Fruit fly (Drosophila melanogaster) whole organism, adult: ENCODE data around the gene CG15200.

Source experiments
- CG7101 ChIP-seq: fragments of 200-800 bp; sonication (Bioruptor generic); optimal IDR thresholded peaks from 2 replicates; lab custom pipeline; 2018; ENCODE audit warnings: missing biosample characterization, mild to moderate bottlenecking, missing genetic modification characterization, moderate library complexity
- Clk ChIP-seq: fragments of 200-800 bp; sonication (Bioruptor generic); optimal IDR thresholded peaks from 2 replicates; lab custom pipeline; 2017; ENCODE audit warnings: missing biosample characterization, missing genetic modification characterization
- Crg-1 ChIP-seq: fragments of 200-800 bp; sonication (Bioruptor generic); optimal IDR thresholded peaks from 2 replicates; lab custom pipeline; 2016; ENCODE audit warnings: missing biosample characterization, missing genetic modification characterization
- Hr96 ChIP-seq: fragments of 200-800 bp; sonication (Bioruptor generic); optimal IDR thresholded peaks from 2 replicates; lab custom pipeline; 2016; ENCODE audit warnings: missing biosample characterization, missing genetic modification characterization
- Mnt ChIP-seq: fragments of 200-800 bp; sonication (Bioruptor generic); optimal IDR thresholded peaks from 2 replicates; lab custom pipeline; 2016; ENCODE audit warnings: missing biosample characterization, mild to moderate bottlenecking, missing genetic modification characterization
- bab1 ChIP-seq: fragments of 200-800 bp; sonication (Bioruptor generic); optimal IDR thresholded peaks from 3 replicates; lab custom pipeline; 2019; ENCODE audit warnings: missing biosample characterization, mild to moderate bottlenecking, missing genetic modification characterization, moderate library complexity
- kay ChIP-seq: fragments of 200-800 bp; sonication (Bioruptor generic); peaks from one replicate; lab custom pipeline; 2016; ENCODE audit warnings: missing biosample characterization, missing genetic modification characterization, borderline replicate concordance
- ovo ChIP-seq: fragments of 200-800 bp; sonication (Bioruptor generic); optimal IDR thresholded peaks from 2 replicates; lab custom pipeline; 2016; ENCODE audit warnings: missing biosample characterization, missing genetic modification characterization
- toe ChIP-seq: fragments of 200-800 bp; sonication (Bioruptor generic); optimal IDR thresholded peaks from 2 replicates; lab custom pipeline; 2016; ENCODE audit warnings: missing biosample characterization, missing genetic modification characterization

DNA sequence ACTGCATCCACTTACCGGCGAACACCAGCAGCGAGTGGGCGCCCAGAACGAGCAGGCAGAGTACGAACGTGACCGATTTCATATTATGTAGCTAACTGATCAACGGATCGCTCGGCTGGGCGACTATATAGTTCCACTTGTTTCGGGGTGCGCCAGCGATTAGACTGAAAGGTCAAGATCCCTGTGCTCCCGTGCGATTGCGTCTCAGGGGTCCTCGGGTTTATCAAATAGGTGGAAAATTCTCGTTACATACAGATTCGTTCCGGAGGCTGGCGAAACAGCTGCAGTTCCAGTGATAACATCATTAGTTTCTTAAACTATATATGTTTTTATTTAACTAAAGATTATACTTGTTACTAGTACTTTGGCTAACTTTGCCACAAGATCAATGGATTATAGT is 42.6 kb upstream of the CG15200 start, which contains the start of gene ssp7:
- TF ChIP-seq Hr96 (GFP tag; lab: Kevin White, UChicago) (no peak), Clk (GFP tag; lab: Kevin White, UChicago) (no peak), ovo (GFP tag; lab: Kevin White, UChicago) (no peak), bab1 (GFP tag; lab: Kevin White, UChicago) (no peak), kay (GFP tag; lab: Kevin White, UChicago) (no peak), toe (GFP tag; lab: Kevin White, UChicago) (no peak), Mnt (GFP tag; lab: Kevin White, UChicago) (no peak), Crg-1 (no peak), CG7101 (tag; lab: Kevin White, UChicago) (no peak)
